Fruit fly (Drosophila melanogaster): ENCODE results near the gene CG4325.

Gene CG4325

dm6 chrX:2041312-2041918 is 2.2 kb downstream of the CG4325 start, which contains the start of gene CG4313 (continued):
- no peak for TF ChIP-seq ftz-f1 (GFP tag; optimal IDR thresholded peaks at IDR 0.05)
- TF ChIP-seq insv (GFP tag; optimal IDR thresholded peaks at IDR 0.05), result no peak
- no peak for TF ChIP-seq CG30431 (GFP tag; optimal IDR thresholded peaks at IDR 0.05)
- peak; percentile 72 for TF ChIP-seq CG15696 (tag; optimal IDR thresholded peaks at IDR 0.05)
- TF ChIP-seq ATbp (GFP tag; optimal IDR thresholded peaks at IDR 0.05), result no peak
- TF ChIP-seq CkIIα-i1 (GFP tag; IDR thresholded peaks at IDR 0.05), result no peak
- TF ChIP-seq nerfin-2 (GFP tag; IDR thresholded peaks at IDR 0.05; ENCODE audit: partially characterized antibody), result peak; percentile 76
- TF ChIP-seq fd96Cb (tag; optimal IDR thresholded peaks at IDR 0.05), result peak; percentile 62
- TF ChIP-seq CG13624 (GFP tag; optimal IDR thresholded peaks at IDR 0.05), result peak; percentile 80
- TF ChIP-seq fd64A (GFP tag; optimal IDR thresholded peaks at IDR 0.05), result no peak
- peak; percentile 56; the same call in 1 of the 3 replicates for TF ChIP-seq croc (GFP tag; conservative IDR thresholded peaks at IDR 0.05)
- peak; percentile 88 for TF ChIP-seq CG2129 (GFP tag; IDR thresholded peaks at IDR 0.05; ENCODE audit: partially characterized antibody)
- no peak for TF ChIP-seq ac (GFP tag; optimal IDR thresholded peaks at IDR 0.05)
- no peak for TF ChIP-seq CG6765 (GFP tag; optimal IDR thresholded peaks at IDR 0.05)
- no peak for TF ChIP-seq CG6175 (GFP tag; IDR thresholded peaks at IDR 0.05)
- TF ChIP-seq CG9932 (GFP tag; IDR thresholded peaks at IDR 0.05), result peak; percentile 87
- TF ChIP-seq CG8944 (GFP tag; optimal IDR thresholded peaks at IDR 0.05), result peak; percentile 60
- peak; percentile 70 for TF ChIP-seq CG10147 (GFP tag; optimal IDR thresholded peaks at IDR 0.05)
- TF ChIP-seq ERR (GFP tag; optimal IDR thresholded peaks at IDR 0.05), result peak; percentile 53
- peak; percentile 42; the same call in 1 of the 2 replicates for TF ChIP-seq H2.0 (GFP tag; IDR thresholded peaks at IDR 0.05)
- peak; percentile 34; the same call in 1 of the 2 replicates for TF ChIP-seq esg (GFP tag; conservative IDR thresholded peaks at IDR 0.05)
- peak; percentile 40 for TF ChIP-seq CG16815 (GFP tag; optimal IDR thresholded peaks at IDR 0.05)
- TF ChIP-seq NfI (GFP tag; optimal IDR thresholded peaks at IDR 0.05), result peak; percentile 58
- no peak for TF ChIP-seq trh (GFP tag; optimal IDR thresholded peaks at IDR 0.05)
- no peak for TF ChIP-seq Lpt (GFP tag; optimal IDR thresholded peaks at IDR 0.05)
- peak; percentile 67 for TF ChIP-seq pum (GFP tag; optimal IDR thresholded peaks at IDR 0.05)
- TF ChIP-seq TFAM (GFP tag; optimal IDR thresholded peaks at IDR 0.05), result no peak
- TF ChIP-seq crol (GFP tag; IDR thresholded peaks at IDR 0.05), result no peak
- TF ChIP-seq CG1602 (GFP tag; optimal IDR thresholded peaks at IDR 0.05), result peak; percentile 67
- no peak for TF ChIP-seq CG15479 (GFP tag; optimal IDR thresholded peaks at IDR 0.05)
- no peak for TF ChIP-seq ham (GFP tag; IDR thresholded peaks at IDR 0.05)
- TF ChIP-seq dpn (GFP tag; optimal IDR thresholded peaks at IDR 0.05), result peak; percentile 71 to 78
- peak; percentile 49 for TF ChIP-seq CG15601 (tag; optimal IDR thresholded peaks at IDR 0.05)
- TF ChIP-seq bowl (GFP tag; IDR thresholded peaks at IDR 0.05), result no peak
- TF ChIP-seq NC2β (GFP tag; optimal IDR thresholded peaks at IDR 0.05), result peak; percentile 49
- no peak for TF ChIP-seq Nf-YA (GFP tag; IDR thresholded peaks at IDR 0.05)
- TF ChIP-seq Side (GFP tag; optimal IDR thresholded peaks at IDR 0.05), result peak; percentile 61
- peak; percentile 52 for TF ChIP-seq repo (GFP tag; optimal IDR thresholded peaks at IDR 0.05)
- TF ChIP-seq dati (GFP tag; IDR thresholded peaks at IDR 0.05), result no peak
- TF ChIP-seq salm (tag; optimal IDR thresholded peaks at IDR 0.05), result no peak
- peak; percentile 75 for TF ChIP-seq ssp (GFP tag; IDR thresholded peaks at IDR 0.05)
- TF ChIP-seq Gug (GFP tag; IDR thresholded peaks at IDR 0.05), result peak; percentile 77; the same call in 3 of the 4 replicates
- TF ChIP-seq CG6854 (GFP tag; optimal IDR thresholded peaks at IDR 0.05), result no peak
- peak; percentile 94 for TF ChIP-seq Scr (GFP tag; IDR thresholded peaks at IDR 0.05; ENCODE audit: partially characterized antibody)
- no peak for TF ChIP-seq CG3065 (GFP tag; optimal IDR thresholded peaks at IDR 0.05)
- TF ChIP-seq CG14050 (GFP tag; IDR thresholded peaks at IDR 0.05), result no peak
- peak; percentile 46 for TF ChIP-seq cwo (GFP tag; optimal IDR thresholded peaks at IDR 0.05)
- peak; percentile 76 for TF ChIP-seq CG6272 (GFP tag; IDR thresholded peaks at IDR 0.05)
- TF ChIP-seq CG7271 (tag; optimal IDR thresholded peaks at IDR 0.05), result no peak
- peak; percentile 75 for TF ChIP-seq HLH54F (GFP tag; optimal IDR thresholded peaks at IDR 0.05)
- peak; percentile 80 for TF ChIP-seq CG9817 (tag; optimal IDR thresholded peaks at IDR 0.05)
